Comparison of ENCODE assay signal across 2 fruit fly cellular contexts in the genomic region with DNA sequence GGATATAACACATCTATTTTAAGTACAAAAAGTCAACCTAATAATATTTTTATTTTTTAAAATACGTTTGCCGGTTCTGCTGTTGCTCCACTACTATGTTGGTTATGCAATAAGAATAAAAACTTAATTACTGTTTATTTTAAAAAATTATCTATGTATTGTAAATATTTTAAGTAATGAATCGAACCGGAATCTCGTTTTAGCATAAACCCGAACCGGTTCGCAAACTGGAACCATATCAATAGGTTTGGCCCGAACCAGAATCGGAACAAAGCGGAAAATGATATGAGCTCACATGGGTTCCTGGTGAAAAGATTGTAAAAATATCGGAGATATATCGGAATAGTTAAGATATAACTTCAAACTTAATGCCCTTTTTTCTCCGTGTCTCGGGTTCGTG.
TF ChIP-seq lines count a peak whose summit lies in the region.

No protein-coding gene starts in this region.

TF ChIP-seq in whole organism, embryonic, 481 proteins besides CTCF, POLR2A, EP300 and RAD21 (continued from another document):
- TF ChIP-seq dysf (GFP tag; IDR thresholded peaks at IDR 0.05; lab: Robert Waterston, UW): no peak
- no peak for TF ChIP-seq CG10366 (GFP tag; IDR thresholded peaks at IDR 0.05; lab: Robert Waterston, UW)
- 0 out of 2 replicates have a peak, but pooled peaks have one; percentile 27 for TF ChIP-seq CG31441 (GFP tag; IDR thresholded peaks at IDR 0.05; lab: Robert Waterston, UW)
- TF ChIP-seq CG17328 (GFP tag; IDR thresholded peaks at IDR 0.05; lab: Robert Waterston, UW): no peak
- TF ChIP-seq D19A (tag; optimal IDR thresholded peaks at IDR 0.05; lab: Kevin White, UChicago): no peak
- peak in 1 of 2 experiments; percentile 25 for TF ChIP-seq bsh (GFP tag; optimal IDR thresholded peaks at IDR 0.05; lab: Kevin White, UChicago)
- no peak for TF ChIP-seq tgo (GFP tag; IDR thresholded peaks at IDR 0.05; lab: Robert Waterston, UW)
- peak; percentile 95 for TF ChIP-seq CG15514 (GFP tag; optimal IDR thresholded peaks at IDR 0.05; lab: Kevin White, UChicago)
- TF ChIP-seq gcm2 (GFP tag; optimal IDR thresholded peaks at IDR 0.05; lab: Kevin White, UChicago): no peak
- no peak for TF ChIP-seq dmrt11E (tag; optimal IDR thresholded peaks at IDR 0.05; lab: Kevin White, UChicago)
- no peak for TF ChIP-seq wor (GFP tag; IDR thresholded peaks at IDR 0.05; lab: Robert Waterston, UW)
TF ChIP-seq in whole organism, embryonic: peak in this region for 15.

TF ChIP-seq in whole organism, prepupa, 60 proteins besides CTCF, POLR2A, EP300 and RAD21 (continued from another document):
- peak; percentile 43; the same call in 1 of the 3 replicates for TF ChIP-seq CG6163 (GFP tag; IDR thresholded peaks at IDR 0.05; lab: Robert Waterston, UW)
- TF ChIP-seq salr (GFP tag; optimal IDR thresholded peaks at IDR 0.05; lab: Kevin White, UChicago): peak in 1 of 2 experiments; percentile 2
- TF ChIP-seq fd85E (GFP tag; optimal IDR thresholded peaks at IDR 0.05; lab: Kevin White, UChicago): no peak
- peak; percentile 36 for TF ChIP-seq pdm3 (GFP tag; optimal IDR thresholded peaks at IDR 0.05; lab: Kevin White, UChicago)
- peak; percentile 57 for TF ChIP-seq fd59A (GFP tag; optimal IDR thresholded peaks at IDR 0.05; lab: Kevin White, UChicago)
- no peak for TF ChIP-seq CG1621 (tag; optimal IDR thresholded peaks at IDR 0.05; lab: Kevin White, UChicago)
- TF ChIP-seq Smox (GFP tag; optimal IDR thresholded peaks at IDR 0.05; lab: Kevin White, UChicago): peak; percentile 12
- peak; percentile 76 for TF ChIP-seq Eip78C (GFP tag; lab: Kevin White, UChicago)
- TF ChIP-seq Sox102F (GFP tag; optimal IDR thresholded peaks at IDR 0.05; lab: Kevin White, UChicago): peak; percentile 4
- TF ChIP-seq CG11762 (GFP tag; optimal IDR thresholded peaks at IDR 0.05; lab: Kevin White, UChicago; ENCODE audit: insufficient read depth): no peak
- no peak for TF ChIP-seq Hr38 (GFP tag; optimal IDR thresholded peaks at IDR 0.05; lab: Kevin White, UChicago)
- TF ChIP-seq fkh (GFP tag; optimal IDR thresholded peaks at IDR 0.05; lab: Kevin White, UChicago): no peak
- peak; percentile 23 for TF ChIP-seq dsx (GFP tag; optimal IDR thresholded peaks at IDR 0.05; lab: Kevin White, UChicago; ENCODE audit: poor library complexity, severe bottlenecking)
- no peak for TF ChIP-seq Eip93F (GFP tag; optimal IDR thresholded peaks at IDR 0.05; lab: Kevin White, UChicago)
- peak; percentile 50 for TF ChIP-seq dac (GFP tag; optimal IDR thresholded peaks at IDR 0.05; lab: Kevin White, UChicago)
- TF ChIP-seq esn (GFP tag; optimal IDR thresholded peaks at IDR 0.05; lab: Kevin White, UChicago): peak; percentile 58
- TF ChIP-seq CG9139 (GFP tag; optimal IDR thresholded peaks at IDR 0.05; lab: Kevin White, UChicago): no peak
- peak; percentile 56 for TF ChIP-seq spab (GFP tag; optimal IDR thresholded peaks at IDR 0.05; lab: Kevin White, UChicago)
- peak; percentile 20 for TF ChIP-seq CG8319 (GFP tag; optimal IDR thresholded peaks at IDR 0.05; lab: Kevin White, UChicago)
- TF ChIP-seq CG6792 (GFP tag; optimal IDR thresholded peaks at IDR 0.05; lab: Kevin White, UChicago): peak; percentile 27
- no peak for TF ChIP-seq CG11294 (GFP tag; IDR thresholded peaks at IDR 0.05; lab: Robert Waterston, UW)
- peak; percentile 40 for TF ChIP-seq CG3919 (GFP tag; optimal IDR thresholded peaks at IDR 0.05; lab: Kevin White, UChicago)
- peak; percentile 48 for TF ChIP-seq Ets96B (tag; optimal IDR thresholded peaks at IDR 0.05; lab: Kevin White, UChicago)
- TF ChIP-seq CG8119 (GFP tag; IDR thresholded peaks at IDR 0.05; lab: Robert Waterston, UW): 0 out of 3 replicates have a peak, but pooled peaks have one; percentile 38
- peak; percentile 15 for TF ChIP-seq Met (GFP tag; optimal IDR thresholded peaks at IDR 0.05; lab: Kevin White, UChicago)
- peak; percentile 60 for TF ChIP-seq svp (GFP tag; lab: Kevin White, UChicago)
- peak; percentile 54 for TF ChIP-seq CG3032 (tag; optimal IDR thresholded peaks at IDR 0.05; lab: Kevin White, UChicago)
- TF ChIP-seq CG6854 (GFP tag; optimal IDR thresholded peaks at IDR 0.05; lab: Kevin White, UChicago): no peak
- peak in 1 of 2 experiments; percentile 43 for TF ChIP-seq ss (GFP tag; optimal IDR thresholded peaks at IDR 0.05; lab: Kevin White, UChicago)
- peak; percentile 62 for TF ChIP-seq OdsH (GFP tag; optimal IDR thresholded peaks at IDR 0.05; lab: Kevin White, UChicago)
- TF ChIP-seq CG10669 (GFP tag; optimal IDR thresholded peaks at IDR 0.05; lab: Kevin White, UChicago): peak; percentile 20
- no peak for TF ChIP-seq Eip75B (GFP tag; optimal IDR thresholded peaks at IDR 0.05; lab: Kevin White, UChicago)
- TF ChIP-seq vri (GFP tag; optimal IDR thresholded peaks at IDR 0.05; lab: Kevin White, UChicago): no peak
- TF ChIP-seq CG8632 (GFP tag; optimal IDR thresholded peaks at IDR 0.05; lab: Kevin White, UChicago): peak; percentile 61
- TF ChIP-seq Lpt (GFP tag; optimal IDR thresholded peaks at IDR 0.05; lab: Kevin White, UChicago): no peak
- TF ChIP-seq Blimp-1 (GFP tag; optimal IDR thresholded peaks at IDR 0.05; lab: Kevin White, UChicago): no peak
- TF ChIP-seq achi (GFP tag; optimal IDR thresholded peaks at IDR 0.05; lab: Kevin White, UChicago): peak; percentile 43
- TF ChIP-seq CG34406 (GFP tag; optimal IDR thresholded peaks at IDR 0.05; lab: Kevin White, UChicago): peak; percentile 66
